Fruit fly (Drosophila melanogaster) Kc167 (cell line): ENCODE results near the gene CG9926.

Source experiments
- Myc ChIP-seq: fragments of >200 bp; optimal IDR thresholded peaks from 2 replicates; lab custom pipeline; 2017; ENCODE audit warnings: missing external identifiers
- Sin3A ChIP-seq: fragments of >200 bp; optimal IDR thresholded peaks from 2 replicates; lab custom pipeline; 2018; ENCODE audit warnings: missing external identifiers
- h ChIP-seq: fragments of >200 bp; optimal IDR thresholded peaks from 3 replicates; lab custom pipeline; 2018; ENCODE audit warnings: missing external identifiers
- insv ChIP-seq: fragments of >200 bp; optimal IDR thresholded peaks from 3 replicates; lab custom pipeline; 2018; ENCODE audit warnings: missing external identifiers
- psq ChIP-seq: fragments of >200 bp; optimal IDR thresholded peaks from 2 replicates; lab custom pipeline; 2017; ENCODE audit warnings: missing external identifiers
- ttk ChIP-seq: sonication (Bioruptor generic); optimal IDR thresholded peaks from 2 replicates; lab custom pipeline; 2017; ENCODE audit warnings: missing external identifiers

CG9926 gene

DNA sequence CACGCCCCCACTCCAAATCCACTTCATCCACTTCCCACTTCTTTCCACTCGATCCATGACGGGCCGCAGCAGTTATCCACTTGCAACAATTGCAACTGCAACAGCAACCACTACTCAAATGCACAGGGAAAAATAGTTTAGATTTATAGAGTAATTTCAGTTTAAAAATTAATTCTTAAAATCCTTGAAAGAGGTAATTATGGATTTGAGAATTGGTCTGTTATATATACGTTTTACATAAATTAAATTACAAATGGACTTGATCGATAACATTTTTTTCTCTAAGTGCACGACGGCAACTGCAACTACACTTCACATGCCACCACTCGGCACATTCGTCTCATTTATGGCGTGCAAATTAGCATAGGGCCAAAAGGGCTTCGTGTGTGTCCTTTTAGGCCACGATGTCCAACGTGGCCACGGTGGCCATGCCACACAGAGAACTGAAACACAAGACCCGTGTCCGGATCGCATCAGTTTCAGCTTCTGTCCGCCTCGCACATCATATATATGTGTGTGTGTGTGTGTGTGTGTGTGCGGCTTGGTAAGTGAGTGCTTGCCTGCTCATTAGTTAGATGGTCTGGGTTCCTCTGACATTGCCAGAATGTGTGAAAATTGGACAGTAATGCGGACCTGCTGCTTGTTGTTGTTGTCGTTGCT lies 34.1 kb upstream of the CG9926 start:
- no peak for TF ChIP-seq Myc (lab: Kevin White, UChicago)
- TF ChIP-seq ttk, result no peak
- TF ChIP-seq h (lab: Kevin White, UChicago), result no peak

- TF ChIP-seq h (lab: Kevin White, UChicago), result no peak
- TF ChIP-seq insv (lab: Kevin White, UChicago), result no peak
- TF ChIP-seq Myc (lab: Kevin White, UChicago), result no peak
- TF ChIP-seq ttk, result no peak
- TF ChIP-seq Sin3A (lab: Kevin White, UChicago), result no peak
- TF ChIP-seq psq (lab: Kevin White, UChicago), result no peak
These were observed 32.5 kb upstream of the CG9926 start for dm6 chr3R:13983272-13984032.

- TF ChIP-seq ttk (no peak), Sin3A (lab: Kevin White, UChicago) (no peak), Myc (lab: Kevin White, UChicago) (no peak), h (lab: Kevin White, UChicago) (no peak), insv (lab: Kevin White, UChicago) (no peak), psq (lab: Kevin White, UChicago) (no peak)
These were observed 31.4 kb upstream of the CG9926 start for dm6 chr3R:13982298-13982846.

DNA sequence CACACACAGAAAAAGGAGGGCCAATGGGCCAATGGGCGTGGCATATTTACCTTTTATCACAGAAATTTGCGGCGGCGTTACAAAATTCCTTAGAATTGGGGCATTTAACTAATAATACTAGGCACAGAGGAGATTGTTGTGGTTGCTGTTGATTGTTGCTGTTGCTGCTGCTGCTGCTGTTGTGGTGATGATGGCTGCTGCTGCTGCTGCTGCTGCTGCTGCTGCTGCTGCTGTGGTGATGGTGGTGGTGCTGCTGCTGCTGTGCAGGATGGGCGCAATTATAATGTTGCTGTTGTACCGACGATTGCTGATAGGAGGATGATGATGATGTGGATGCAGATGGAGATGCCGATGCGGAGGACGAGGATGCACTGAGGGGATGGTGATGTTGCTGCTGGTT lies 30.6 kb upstream of the CG9926 start:
- TF ChIP-seq psq (lab: Kevin White, UChicago) (no peak), Myc (lab: Kevin White, UChicago) (no peak), ttk (no peak), Sin3A (lab: Kevin White, UChicago) (no peak), h (lab: Kevin White, UChicago) (no peak), insv (lab: Kevin White, UChicago) (no peak)

- TF ChIP-seq ttk, result no peak
- TF ChIP-seq Sin3A (lab: Kevin White, UChicago), result no peak
- no peak for TF ChIP-seq h (lab: Kevin White, UChicago)
These were observed 30.0 kb upstream of the CG9926 start for dm6 chr3R:13980956-13981355.

DNA sequence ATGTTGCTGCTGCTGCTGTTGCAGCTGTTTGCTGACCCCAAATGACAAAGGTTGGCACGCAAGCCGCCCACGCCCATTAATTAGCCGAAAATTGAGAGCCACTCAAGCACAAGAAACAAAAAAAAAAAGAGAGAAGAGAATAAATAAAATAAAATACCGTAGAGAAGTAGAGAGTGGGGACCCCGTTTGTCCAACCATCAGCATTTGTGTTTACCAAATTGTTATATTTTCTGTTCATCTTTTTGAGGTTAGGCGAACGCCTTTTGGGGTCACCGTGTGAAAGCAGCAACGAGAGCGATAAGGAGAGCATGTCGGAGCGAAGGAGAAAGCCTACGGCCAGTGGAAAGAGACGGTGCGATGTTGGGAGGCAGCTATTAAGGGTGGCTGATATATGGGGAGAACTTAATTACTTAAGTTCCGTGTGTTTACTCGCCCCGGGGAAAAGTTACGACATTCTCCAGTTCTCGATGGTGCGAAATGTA lies 27.2 kb upstream of the CG9926 start:
- TF ChIP-seq ttk (no peak), insv (lab: Kevin White, UChicago) (no peak), Sin3A (lab: Kevin White, UChicago) (no peak), h (lab: Kevin White, UChicago) (no peak), psq (lab: Kevin White, UChicago) (no peak), Myc (lab: Kevin White, UChicago) (no peak)

DNA sequence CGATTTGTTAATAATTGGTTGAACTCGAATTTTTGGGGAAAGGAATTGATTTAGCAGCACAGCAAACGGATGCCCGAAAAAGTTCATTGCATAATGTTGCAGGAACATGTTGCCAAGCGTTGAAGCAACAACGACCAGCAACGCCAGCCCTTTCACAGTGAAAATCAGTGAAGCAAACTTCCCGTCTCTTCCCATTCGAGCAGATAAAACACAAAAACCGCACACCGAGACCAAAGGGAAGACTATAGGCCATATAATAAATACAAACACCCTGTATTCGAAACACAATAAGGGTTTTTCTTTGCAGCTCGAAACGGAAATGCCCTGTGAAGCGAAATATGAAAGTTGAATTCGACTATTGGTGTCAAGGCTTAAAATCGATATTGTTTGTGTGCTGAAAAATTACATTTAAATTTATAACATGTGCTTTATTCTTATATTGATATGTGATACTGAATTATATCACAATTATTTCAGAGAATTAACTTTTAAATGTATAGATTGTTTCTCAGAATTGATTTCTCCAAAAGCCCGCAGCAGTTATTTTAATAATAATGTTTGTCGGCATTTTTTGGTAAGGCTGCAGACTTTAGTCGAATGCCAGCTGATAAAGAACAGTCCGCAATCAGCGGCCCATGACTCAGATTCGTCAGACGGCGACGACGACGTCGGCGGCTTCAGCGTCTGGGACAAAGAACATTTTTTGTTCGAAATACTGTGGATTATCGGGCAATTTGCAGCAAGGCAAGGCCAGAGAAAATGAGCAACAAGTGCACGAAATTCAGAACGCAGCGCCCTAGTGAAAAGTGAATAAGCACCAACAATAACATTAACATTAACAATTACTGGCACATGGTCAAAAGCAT lies 26.4 kb upstream of the CG9926 start:
- TF ChIP-seq psq (lab: Kevin White, UChicago) (no peak), ttk (no peak), insv (lab: Kevin White, UChicago) (no peak), Myc (lab: Kevin White, UChicago) (no peak), Sin3A (lab: Kevin White, UChicago) (no peak), h (lab: Kevin White, UChicago) (no peak)

dm6 chr3R:13976070-13976492 lies 25.1 kb upstream of the CG9926 start:
- TF ChIP-seq h (lab: Kevin White, UChicago), result no peak
- no peak for TF ChIP-seq insv (lab: Kevin White, UChicago)

DNA sequence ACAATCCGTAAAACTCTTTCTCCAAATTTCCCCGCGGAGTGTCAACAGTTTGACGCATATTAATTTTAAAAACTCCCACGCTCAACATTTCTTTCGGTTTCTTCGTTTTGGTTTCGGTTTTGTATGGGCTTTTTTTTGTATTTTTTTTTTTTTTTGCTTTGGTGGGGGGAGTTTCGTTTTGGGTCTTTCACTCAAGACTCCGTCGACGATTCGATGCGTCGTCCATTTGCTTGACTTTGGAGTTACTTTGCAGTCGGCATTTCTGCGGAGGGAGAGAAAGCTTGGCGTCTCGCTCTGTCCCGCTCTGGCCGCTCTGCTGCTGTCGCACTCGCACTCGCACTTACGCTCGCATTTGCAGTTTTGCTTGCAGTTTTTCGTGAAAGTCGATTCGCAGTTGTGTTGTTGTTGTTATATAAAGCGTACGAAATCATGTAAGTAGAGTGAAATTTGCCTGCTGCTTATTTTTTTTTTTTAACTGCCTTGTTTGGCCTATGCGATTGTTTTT lies 23.9 kb upstream of the CG9926 start:
- TF ChIP-seq ttk, result no peak
- no peak for TF ChIP-seq Myc (lab: Kevin White, UChicago)
- TF ChIP-seq insv (lab: Kevin White, UChicago), result no peak
- no peak for TF ChIP-seq Sin3A (lab: Kevin White, UChicago)
- no peak for TF ChIP-seq psq (lab: Kevin White, UChicago)
- no peak for TF ChIP-seq h (lab: Kevin White, UChicago)

DNA sequence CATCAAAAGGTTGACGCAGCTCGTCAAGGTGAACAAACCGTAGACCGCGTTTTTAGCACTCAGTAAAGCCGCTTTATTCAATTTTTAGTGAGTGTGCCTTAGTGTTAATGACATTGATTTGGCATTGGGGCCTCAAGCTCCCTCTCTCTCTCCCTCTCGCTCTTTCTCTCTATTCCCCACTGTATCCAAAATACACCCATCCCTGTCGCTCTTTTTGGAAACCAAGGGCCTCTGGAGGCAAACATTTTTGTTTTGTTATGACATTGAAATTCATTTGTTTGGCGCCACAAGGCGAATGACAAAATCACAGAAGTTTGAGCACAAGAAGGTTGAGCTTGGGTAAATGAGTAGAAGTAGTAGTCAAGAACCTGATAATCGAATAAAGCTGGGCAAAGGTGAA lies 21.7 kb upstream of the CG9926 start:
- TF ChIP-seq ttk (no peak), Sin3A (lab: Kevin White, UChicago) (no peak), h (lab: Kevin White, UChicago) (no peak), insv (lab: Kevin White, UChicago) (no peak), psq (lab: Kevin White, UChicago) (no peak), Myc (lab: Kevin White, UChicago) (no peak)
